Worm (Caenorhabditis elegans) whole organism, early embryonic: ENCODE measurements around the gene F02C12.2.

ENCODE experiments used
- F13C5.2 ChIP-seq: sonication (generic microtip); optimal IDR thresholded peaks from 2 replicates; lab custom pipeline; 2017; ENCODE audit warnings: mild to moderate bottlenecking, missing genetic modification characterization, inconsistent platforms, missing compliant biosample characterization
- ama-1 ChIP-seq: fragments of 150-350 bp; optimal IDR thresholded peaks from 2 replicates; lab custom pipeline; 2014
- ceh-13 ChIP-seq: fragments of 200-800 bp; sonication (Bioruptor generic); optimal IDR thresholded peaks from 2 replicates; lab custom pipeline; 2018; ENCODE audit warnings: mild to moderate bottlenecking, missing genetic modification characterization, missing compliant biosample characterization
- flt-1 ChIP-seq: fragments of 200-800 bp; sonication (Bioruptor generic); IDR thresholded peaks from 2 replicates; pipeline ENCODE4 v1.3.6; 2022; ENCODE audit warnings: missing genetic modification characterization, missing compliant biosample characterization
- hmbx-1 ChIP-seq: sonication (generic microtip); optimal IDR thresholded peaks from 2 replicates; lab custom pipeline; 2016; ENCODE audit warnings: mild to moderate bottlenecking, missing genetic modification characterization, missing compliant biosample characterization
- hnd-1 ChIP-seq: sonication (generic microtip); optimal IDR thresholded peaks from 2 replicates; lab custom pipeline; 2016; ENCODE audit warnings: missing genetic modification characterization, missing compliant biosample characterization
- pes-1 ChIP-seq: fragments of 200-800 bp; sonication (Bioruptor generic); IDR thresholded peaks from 2 replicates; pipeline ENCODE4 v1.3.6; 2022; ENCODE audit warnings: missing genetic modification reagents, missing genetic modification characterization, missing compliant biosample characterization
- scrt-1 ChIP-seq: fragments of 200-800 bp; sonication (Bioruptor generic); IDR thresholded peaks from 2 replicates; pipeline ENCODE4 v1.3.6; 2022; ENCODE audit warnings: missing genetic modification characterization, missing compliant biosample characterization
- tbx-37 ChIP-seq: fragments of 200-800 bp; sonication (Bioruptor generic); conservative IDR thresholded peaks from 2 replicates; pipeline ENCODE4 v1.3.6; 2022; ENCODE audit warnings: missing genetic modification reagents, missing genetic modification characterization, missing compliant biosample characterization
- tra-4 ChIP-seq: sonication (generic microtip); optimal IDR thresholded peaks from 2 replicates; lab custom pipeline; 2017; ENCODE audit warnings: missing genetic modification characterization, missing compliant biosample characterization

DNA sequence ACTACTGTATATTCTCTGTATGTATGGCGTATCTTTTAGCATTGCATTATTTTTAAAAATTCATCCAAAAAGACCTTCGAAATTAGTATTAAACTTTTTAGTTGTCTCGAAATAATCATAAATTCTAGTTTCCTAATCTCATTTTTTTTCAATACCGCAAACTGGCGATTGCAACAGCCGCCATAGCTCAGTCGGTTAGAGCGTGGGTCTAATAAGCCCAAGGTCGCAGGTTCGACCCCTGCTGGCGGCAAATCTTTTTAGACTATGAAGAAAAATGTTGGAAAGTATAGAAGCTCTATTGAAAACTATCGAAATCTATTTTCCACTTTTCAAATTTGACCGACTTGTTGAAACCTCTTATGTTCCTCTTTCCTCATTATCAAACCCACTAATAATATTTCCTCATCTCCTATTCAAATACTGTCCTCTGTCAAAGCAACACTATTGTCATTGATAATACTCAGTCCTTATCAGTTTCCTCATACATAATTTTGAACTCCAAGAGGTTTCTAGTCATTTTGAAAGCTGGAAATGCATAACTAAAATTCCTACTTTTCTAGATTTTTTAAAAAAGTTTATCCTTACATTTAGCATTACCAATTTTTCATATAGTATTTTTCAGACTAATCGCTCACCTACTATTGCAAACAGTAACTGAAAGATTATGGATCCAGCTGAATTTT is 36.8 kb upstream of the F02C12.2 start, which contains the start of gene jmjd-3.3:
- TF ChIP-seq ama-1 (lab: Kevin White, UChicago) (no peak), tra-4 (tag; lab: Kevin White, UChicago) (no peak), tbx-37 (GFP tag; lab: Robert Waterston, UW) (no peak), F13C5.2 (tag; lab: Kevin White, UChicago) (no peak), pes-1 (no peak), scrt-1 (GFP tag; lab: Robert Waterston, UW) (no peak), ceh-13 (no peak), hmbx-1 (tag; lab: Kevin White, UChicago) (no peak), hnd-1 (tag; lab: Kevin White, UChicago) (no peak), flt-1 (no peak)
